Fruit fly (Drosophila melanogaster) whole organism, embryonic: Measurements from ENCODE around the gene CG33664.

ENCODE experiments used
- ATbp ChIP-seq: fragments of 200-800 bp; sonication (Bioruptor generic); optimal IDR thresholded peaks from 2 replicates; lab custom pipeline; 2017; ENCODE audit warnings: missing biosample characterization, mild to moderate bottlenecking, missing genetic modification characterization, missing genetic modification reagents
- CG10209 ChIP-seq: fragments of 200-800 bp; sonication (Bioruptor generic); optimal IDR thresholded peaks from 3 replicates; lab custom pipeline; 2017; ENCODE audit warnings: missing biosample characterization, mild to moderate bottlenecking, missing genetic modification characterization, missing genetic modification reagents
- CG10321 ChIP-seq: fragments of 200-800 bp; sonication (Bioruptor generic); IDR thresholded peaks from 2 replicates; pipeline ENCODE4 v1.3.6; 2022; ENCODE audit warnings: missing biosample characterization, missing genetic modification characterization
- CG11093 ChIP-seq: fragments of 200-800 bp; sonication (Bioruptor generic); IDR thresholded peaks from 3 replicates; pipeline ENCODE4 v1.3.6; 2022; ENCODE audit warnings: missing biosample characterization, missing genetic modification characterization
- CG11723 ChIP-seq: fragments of 200-800 bp; sonication (Bioruptor generic); optimal IDR thresholded peaks from 2 replicates; lab custom pipeline; 2017; ENCODE audit warnings: missing biosample characterization, mild to moderate bottlenecking, missing genetic modification characterization
- CG12219 ChIP-seq: fragments of 200-800 bp; sonication (Bioruptor generic); optimal IDR thresholded peaks from 3 replicates; lab custom pipeline; 2018; ENCODE audit warnings: missing biosample characterization, mild to moderate bottlenecking, missing genetic modification characterization
- CG14014 ChIP-seq: fragments of 200-800 bp; sonication (Bioruptor generic); IDR thresholded peaks from 2 replicates; pipeline ENCODE4 v1.3.6; 2022; ENCODE audit warnings: missing biosample characterization, missing genetic modification characterization
- CG14965 ChIP-seq: fragments of 200-800 bp; sonication (Bioruptor generic); optimal IDR thresholded peaks from 2 replicates; lab custom pipeline; 2016; ENCODE audit warnings: missing biosample characterization, missing genetic modification characterization, borderline replicate concordance
- CG1529 ChIP-seq: fragments of 200-800 bp; sonication (Bioruptor generic); optimal IDR thresholded peaks from 3 replicates; lab custom pipeline; 2018; ENCODE audit warnings: missing biosample characterization, missing genetic modification characterization
- CG1603 ChIP-seq: fragments of 200-800 bp; sonication (Bioruptor generic); optimal IDR thresholded peaks from 2 replicates; lab custom pipeline; 2019; ENCODE audit warnings: missing biosample characterization, mild to moderate bottlenecking, missing genetic modification characterization, moderate library complexity
- CG17359 ChIP-seq: fragments of 200-800 bp; sonication (Bioruptor generic); optimal IDR thresholded peaks from 3 replicates; lab custom pipeline; 2018; ENCODE audit warnings: missing biosample characterization, mild to moderate bottlenecking, missing genetic modification characterization, moderate library complexity
- CG18262 ChIP-seq: fragments of 200-800 bp; optimal IDR thresholded peaks from 3 replicates; lab custom pipeline; 2019; ENCODE audit warnings: missing biosample characterization, mild to moderate bottlenecking, missing genetic modification characterization, moderate library complexity
- CG18764 ChIP-seq: fragments of 200-800 bp; sonication (Bioruptor generic); optimal IDR thresholded peaks from 3 replicates; lab custom pipeline; 2016; ENCODE audit warnings: missing biosample characterization, missing genetic modification characterization
- CG2678 ChIP-seq: fragments of 200-800 bp; sonication (Bioruptor generic); optimal IDR thresholded peaks from 3 replicates; lab custom pipeline; 2019; ENCODE audit warnings: missing biosample characterization, mild to moderate bottlenecking, missing genetic modification characterization, moderate library complexity
- CG31224 ChIP-seq: fragments of 200-800 bp; sonication (Bioruptor generic); IDR thresholded peaks from 2 replicates; pipeline ENCODE4 v1.3.6; 2022; ENCODE audit warnings: missing biosample characterization, missing genetic modification characterization
- CG31365 ChIP-seq: fragments of 200-800 bp; sonication (Bioruptor generic); optimal IDR thresholded peaks from 2 replicates; lab custom pipeline; 2018; ENCODE audit warnings: missing biosample characterization, mild to moderate bottlenecking, missing genetic modification characterization
- CG3163 ChIP-seq: fragments of 200-800 bp; sonication (Bioruptor generic); optimal IDR thresholded peaks from 3 replicates; lab custom pipeline; 2016; ENCODE audit warnings: missing biosample characterization, missing genetic modification characterization
- CG4282 ChIP-seq: fragments of 200-800 bp; sonication (Bioruptor generic); optimal IDR thresholded peaks from 2 replicates; lab custom pipeline; 2016; ENCODE audit warnings: missing biosample characterization, missing genetic modification characterization
- CG4707 ChIP-seq: fragments of 200-800 bp; sonication (Bioruptor generic); optimal IDR thresholded peaks from 2 replicates; lab custom pipeline; 2018; ENCODE audit warnings: missing biosample characterization, mild to moderate bottlenecking, missing genetic modification characterization, moderate library complexity
- CG7745 ChIP-seq: fragments of 200-800 bp; sonication (Bioruptor generic); optimal IDR thresholded peaks from 2 replicates; lab custom pipeline; 2018; ENCODE audit warnings: missing biosample characterization, mild to moderate bottlenecking, missing genetic modification characterization, moderate library complexity
- CG7928 ChIP-seq: fragments of 200-800 bp; sonication (Bioruptor generic); optimal IDR thresholded peaks from 2 replicates; lab custom pipeline; 2017; ENCODE audit warnings: missing biosample characterization, mild to moderate bottlenecking, missing genetic modification characterization
- CG8290 ChIP-seq, 3 experiments: fragments of 200-800 bp; sonication (Bioruptor generic); optimal IDR thresholded peaks; 2 replicates each; lab custom pipeline; 2016 to 2019; ENCODE audit warnings: missing biosample characterization in 3 of 3, missing genetic modification characterization in 3 of 3, mild to moderate bottlenecking in 2 of 3, moderate library complexity in 1 of 3
- Camta ChIP-seq: fragments of 200-800 bp; sonication (Bioruptor generic); optimal IDR thresholded peaks from 2 replicates; lab custom pipeline; 2016; ENCODE audit warnings: missing biosample characterization, missing genetic modification characterization
- Chrac-16 ChIP-seq: fragments of 200-800 bp; sonication (Bioruptor generic); optimal IDR thresholded peaks from 3 replicates; lab custom pipeline; 2016; ENCODE audit warnings: missing biosample characterization, missing genetic modification characterization
- Dek ChIP-seq: fragments of 200-800 bp; sonication (Bioruptor generic); optimal IDR thresholded peaks from 3 replicates; lab custom pipeline; 2019; ENCODE audit warnings: missing biosample characterization, mild to moderate bottlenecking, missing genetic modification characterization, moderate library complexity
- Dref ChIP-seq: fragments of 200-800 bp; sonication (Bioruptor generic); IDR thresholded peaks from 2 replicates; pipeline ENCODE4 v1.3.6; 2022; ENCODE audit warnings: missing biosample characterization, missing genetic modification characterization
- Elba2 ChIP-seq: fragments of 200-800 bp; sonication (Bioruptor generic); optimal IDR thresholded peaks from 3 replicates; lab custom pipeline; 2016; ENCODE audit warnings: missing biosample characterization, missing genetic modification characterization
- Hr51 ChIP-seq, 2 experiments: fragments of 200-800 bp; sonication (Bioruptor generic); optimal IDR thresholded peaks; 2 replicates in 1 of 2; 3 replicates in 1 of 2; lab custom pipeline; 2016 to 2018; ENCODE audit warnings: missing biosample characterization in 2 of 2, missing genetic modification characterization in 2 of 2, mild to moderate bottlenecking in 1 of 2, moderate library complexity in 1 of 2
- Lpt ChIP-seq: fragments of >200 bp; optimal IDR thresholded peaks from 2 replicates; lab custom pipeline; 2018; ENCODE audit warnings: missing biosample characterization, missing genetic modification characterization
- MESR4 ChIP-seq: fragments of 200-800 bp; sonication (Bioruptor generic); optimal IDR thresholded peaks from 2 replicates; lab custom pipeline; 2018; ENCODE audit warnings: missing biosample characterization, mild to moderate bottlenecking, missing genetic modification characterization, moderate library complexity
- MTF-1 ChIP-seq: fragments of 200-800 bp; sonication (Bioruptor generic); optimal IDR thresholded peaks from 2 replicates; lab custom pipeline; 2018; ENCODE audit warnings: missing biosample characterization, mild to moderate bottlenecking, missing genetic modification characterization, borderline replicate concordance
- Med ChIP-seq: fragments of 200-800 bp; sonication (Bioruptor generic); peaks from one replicate; lab custom pipeline; 2016; ENCODE audit warnings: missing biosample characterization, missing genetic modification characterization, mild to moderate bottlenecking, inconsistent platforms, moderate library complexity
- Sox100B ChIP-seq: fragments of 200-800 bp; sonication (Bioruptor generic); optimal IDR thresholded peaks from 3 replicates; lab custom pipeline; 2018; ENCODE audit warnings: missing biosample characterization, mild to moderate bottlenecking, missing genetic modification characterization
- ara ChIP-seq: fragments of 200-800 bp; sonication (Bioruptor generic); IDR thresholded peaks from 2 replicates; pipeline ENCODE4 v1.3.6; 2022; ENCODE audit warnings: missing biosample characterization, missing genetic modification characterization
- ase ChIP-seq: fragments of 200-800 bp; sonication (Bioruptor generic); IDR thresholded peaks from 3 replicates; pipeline ENCODE4 v1.3.6; 2022; ENCODE audit warnings: missing biosample characterization, missing genetic modification characterization
- cato ChIP-seq: fragments of 200-800 bp; sonication (Bioruptor generic); optimal IDR thresholded peaks from 2 replicates; lab custom pipeline; 2016; ENCODE audit warnings: missing biosample characterization, missing genetic modification characterization, borderline replicate concordance
- danr ChIP-seq: fragments of 200-800 bp; sonication (Bioruptor generic); IDR thresholded peaks from 2 replicates; pipeline ENCODE4 v1.3.6; 2022; ENCODE audit warnings: missing biosample characterization, missing genetic modification characterization
- eyg ChIP-seq: fragments of 200-800 bp; sonication (Bioruptor generic); optimal IDR thresholded peaks from 3 replicates; lab custom pipeline; 2016; ENCODE audit warnings: missing biosample characterization, missing genetic modification characterization
- grn ChIP-seq: fragments of 200-800 bp; sonication (Bioruptor generic); optimal IDR thresholded peaks from 3 replicates; lab custom pipeline; 2017; ENCODE audit warnings: missing biosample characterization, missing genetic modification characterization
- gsb-n ChIP-seq: fragments of 200-800 bp; sonication (Bioruptor generic); optimal IDR thresholded peaks from 3 replicates; lab custom pipeline; 2018; ENCODE audit warnings: missing biosample characterization, mild to moderate bottlenecking, missing genetic modification characterization
- lab ChIP-seq: fragments of 200-800 bp; sonication (Bioruptor generic); optimal IDR thresholded peaks from 3 replicates; lab custom pipeline; 2017; ENCODE audit warnings: missing biosample characterization, missing genetic modification characterization, mild to moderate bottlenecking, moderate library complexity, missing genetic modification reagents
- mld ChIP-seq: fragments of 200-800 bp; sonication (Bioruptor generic); IDR thresholded peaks from 3 replicates; pipeline ENCODE4 v1.3.6; 2022; ENCODE audit warnings: missing biosample characterization, missing genetic modification characterization; ENCODE audit not compliant: partially characterized antibody
- nmo ChIP-seq: fragments of 200-800 bp; sonication (Bioruptor generic); optimal IDR thresholded peaks from 2 replicates; lab custom pipeline; 2018; ENCODE audit warnings: missing biosample characterization, mild to moderate bottlenecking, missing genetic modification characterization, moderate library complexity
- org-1 ChIP-seq: fragments of 200-800 bp; sonication (Bioruptor generic); optimal IDR thresholded peaks from 2 replicates; lab custom pipeline; 2017; ENCODE audit warnings: missing biosample characterization, missing genetic modification characterization
- pan ChIP-seq, 4 experiments: fragments of >200 bp in 3 of 4; fragments of 200-800 bp in 1 of 4; sonication (Bioruptor generic) in 1 of 4; optimal IDR thresholded peaks in 3 of 4; IDR thresholded peaks in 1 of 4; 2 replicates each; pipeline versions ENCODE4 v1.3.6 to Lab custom; 2017 to 2022; ENCODE audit warnings: missing biosample characterization in 2 of 4, missing genetic modification characterization in 2 of 4, mixed read lengths in 1 of 4
- pita ChIP-seq: fragments of 200-800 bp; sonication (Bioruptor generic); optimal IDR thresholded peaks from 2 replicates; lab custom pipeline; 2017; ENCODE audit warnings: missing biosample characterization, mild to moderate bottlenecking, missing genetic modification characterization
- sens ChIP-seq: fragments of 200-800 bp; sonication (Bioruptor generic); peaks from one replicate; lab custom pipeline; 2016; ENCODE audit warnings: missing biosample characterization, missing genetic modification characterization
- sisA ChIP-seq: fragments of 200-800 bp; sonication (Bioruptor generic); IDR thresholded peaks from 2 replicates; pipeline ENCODE4 v1.3.6; 2022; ENCODE audit warnings: missing biosample characterization, missing genetic modification characterization
- tgo ChIP-seq: fragments of 200-800 bp; sonication (Bioruptor generic); IDR thresholded peaks from 3 replicates; pipeline ENCODE4 v1.3.6; 2022; ENCODE audit warnings: missing biosample characterization, missing genetic modification characterization

CG33664 gene

dm6 chrX:6353613-6353986 lies 30.4 kb upstream of the CG33664 start (continued):
- peak; percentile 81 for TF ChIP-seq sisA
- peak; percentile 73 for TF ChIP-seq Med
- peak; percentile 83 for TF ChIP-seq CG14014 (GFP tag; lab: Robert Waterston, UW)
- no peak for TF ChIP-seq CG14965
- TF ChIP-seq CG10209 (GFP tag; lab: Kevin White, UChicago): peak; percentile 89
- TF ChIP-seq lab (GFP tag; lab: Kevin White, UChicago): peak; percentile 91
- peak; percentile 76 for TF ChIP-seq CG8290 (GFP tag; optimal IDR thresholded peaks at IDR 0.05; lab: Kevin White, UChicago)
- peak in 1 of 2 experiments; percentile 57 for TF ChIP-seq CG8290 (tag; optimal IDR thresholded peaks at IDR 0.05; lab: Kevin White, UChicago)
- peak; percentile 57 for TF ChIP-seq MTF-1 (GFP tag; lab: Kevin White, UChicago)
- TF ChIP-seq grn: no peak
- peak; percentile 94 for TF ChIP-seq nmo (GFP tag; lab: Kevin White, UChicago)
- peak; percentile 15 for TF ChIP-seq Elba2 (GFP tag; lab: Kevin White, UChicago)
- TF ChIP-seq danr (GFP tag; lab: Robert Waterston, UW): peak; percentile 66
- TF ChIP-seq ara (GFP tag; lab: Robert Waterston, UW): peak; percentile 78
- TF ChIP-seq CG11093 (GFP tag; lab: Robert Waterston, UW): peak; percentile 67; the same call in 2 of the 3 replicates
- TF ChIP-seq CG31224 (GFP tag; lab: Robert Waterston, UW): peak; percentile 69
- TF ChIP-seq CG1603 (tag; lab: Kevin White, UChicago): peak; percentile 66
- peak; percentile 87 for TF ChIP-seq org-1 (GFP tag; lab: Kevin White, UChicago)
- TF ChIP-seq CG3163 (GFP tag; lab: Kevin White, UChicago): no peak
- TF ChIP-seq cato (GFP tag; lab: Kevin White, UChicago): peak; percentile 75
- TF ChIP-seq pita (GFP tag; lab: Kevin White, UChicago): no peak
- TF ChIP-seq CG2678: peak; percentile 95
- peak; percentile 89 for TF ChIP-seq Dek (tag; lab: Kevin White, UChicago)
- no peak for TF ChIP-seq mld (GFP tag; lab: Robert Waterston, UW)
- TF ChIP-seq CG4707 (GFP tag; lab: Kevin White, UChicago): peak; percentile 64
- peak; percentile 87 for TF ChIP-seq sens (GFP tag; lab: Kevin White, UChicago)
- TF ChIP-seq CG12219 (GFP tag; lab: Kevin White, UChicago): peak; percentile 77
- peak; percentile 85 for TF ChIP-seq gsb-n (tag; lab: Kevin White, UChicago)
- TF ChIP-seq CG7928 (GFP tag; lab: Kevin White, UChicago): peak; percentile 49
- TF ChIP-seq ase (GFP tag; lab: Robert Waterston, UW): peak; percentile 72
- no peak for TF ChIP-seq Dref (GFP tag; lab: Robert Waterston, UW)
- TF ChIP-seq CG10321: peak; percentile 47; the same call in 1 of the 2 replicates
- TF ChIP-seq Chrac-16 (GFP tag; lab: Kevin White, UChicago): peak; percentile 77
- TF ChIP-seq CG7745 (tag; lab: Kevin White, UChicago): no peak
- TF ChIP-seq Lpt: no peak
- TF ChIP-seq Sox100B (GFP tag; lab: Kevin White, UChicago): peak; percentile 93
- peak; percentile 80 for TF ChIP-seq CG1529
- TF ChIP-seq CG18764 (GFP tag; lab: Kevin White, UChicago): peak; percentile 76
- no peak for TF ChIP-seq eyg
- no peak for TF ChIP-seq CG4282 (GFP tag; lab: Kevin White, UChicago)
- TF ChIP-seq ATbp (GFP tag; lab: Kevin White, UChicago): peak; percentile 87
- no peak for TF ChIP-seq MESR4 (GFP tag; lab: Kevin White, UChicago)
- peak; percentile 89 for TF ChIP-seq CG17359
- peak; percentile 77 for TF ChIP-seq CG11723
- no peak for TF ChIP-seq CG31365 (tag; lab: Kevin White, UChicago)
- no peak for TF ChIP-seq pan (optimal IDR thresholded peaks at IDR 0.05; lab: Kevin White, UChicago)
- peak in 1 of 2 experiments; percentile 80 for TF ChIP-seq pan (GFP tag; optimal IDR thresholded peaks at IDR 0.05 in 1 of 2, IDR thresholded peaks at IDR 0.05 in 1 of 2)
- no peak for TF ChIP-seq Camta
- peak; percentile 92 for TF ChIP-seq CG18262 (tag; lab: Kevin White, UChicago)
- TF ChIP-seq Hr51 (GFP tag; optimal IDR thresholded peaks at IDR 0.05; lab: Kevin White, UChicago): peak; percentile 15 to 93
- TF ChIP-seq tgo: peak; percentile 81
